Worm (Caenorhabditis elegans) whole organism, L4 larva: ENCODE measurements around the gene C28A5.6.
A peak's percentile ranks its signal among the peaks of the same experiment; 100 is the strongest.

Source experiments
- aly-2 ChIP-seq: sonication (generic microtip); optimal IDR thresholded peaks from 2 replicates; lab custom pipeline; 2018; ENCODE audit warnings: missing biosample characterization, missing genetic modification characterization
- ama-1 ChIP-seq: fragments of 150-350 bp; optimal IDR thresholded peaks from 2 replicates; lab custom pipeline; 2014; ENCODE audit warnings: inconsistent platforms, mixed read lengths
- ceh-28 ChIP-seq: fragments of 150-350 bp; optimal IDR thresholded peaks from 2 replicates; lab custom pipeline; 2014; ENCODE audit warnings: missing biosample characterization, missing genetic modification reagents, missing genetic modification characterization
- dmd-8 ChIP-seq: fragments of 200-800 bp; sonication (Bioruptor generic); IDR thresholded peaks from 2 replicates; pipeline ENCODE4 v1.3.6; 2022; ENCODE audit warnings: missing genetic modification characterization, missing compliant biosample characterization
- dmd-9 ChIP-seq: fragments of 200-800 bp; sonication (Bioruptor generic); IDR thresholded peaks from 2 replicates; pipeline ENCODE4 v1.3.6; 2022; ENCODE audit warnings: missing genetic modification reagents, missing genetic modification characterization, missing compliant biosample characterization
- fkh-10 ChIP-seq: fragments of 150-350 bp; optimal IDR thresholded peaks from 2 replicates; lab custom pipeline; 2014; ENCODE audit warnings: missing biosample characterization, missing genetic modification reagents, missing genetic modification characterization
- lin-15B ChIP-seq: fragments of 150-350 bp; sonication (generic microtip); optimal IDR thresholded peaks from 3 replicates; lab custom pipeline; 2014; ENCODE audit warnings: missing biosample characterization, missing genetic modification characterization
- lsy-2 ChIP-seq, 2 experiments: fragments of 150-350 bp in 1 of 2; sonication (generic microtip) in 1 of 2; optimal IDR thresholded peaks; 2 replicates each; lab custom pipeline; 2014 to 2017; ENCODE audit warnings: missing biosample characterization in 2 of 2, missing genetic modification characterization in 2 of 2
- madf-5 ChIP-seq, 2 experiments: fragments of 200-800 bp; sonication (Bioruptor generic); IDR thresholded peaks; 2 replicates each; pipeline ENCODE4 v1.3.6; 2022; ENCODE audit warnings: missing compliant biosample characterization in 2 of 2, missing genetic modification characterization in 2 of 2
- nhr-77 ChIP-seq: fragments of 150-350 bp; optimal IDR thresholded peaks from 2 replicates; lab custom pipeline; 2014; ENCODE audit warnings: missing biosample characterization, missing genetic modification characterization
- zip-2 ChIP-seq: fragments of 150-350 bp; optimal IDR thresholded peaks from 2 replicates; lab custom pipeline; 2014; ENCODE audit warnings: missing biosample characterization, missing genetic modification characterization

ce11 chrIII:4476806-4477205 lies 47.5 kb upstream of the C28A5.6 start:
- TF ChIP-seq nhr-77 (no peak), zip-2 (tag; lab: Kevin White, UChicago) (no peak), ceh-28 (tag; lab: Kevin White, UChicago) (no peak), ama-1 (lab: Kevin White, UChicago) (no peak), dmd-9 (no peak), aly-2 (tag; lab: Kevin White, UChicago) (no peak), madf-5 (GFP tag; IDR thresholded peaks at IDR 0.05; lab: Robert Waterston, UW) (0 out of 4 replicates have a peak, but pooled peaks of 1 of the 2 experiments have one; percentile 21), lsy-2 (tag; optimal IDR thresholded peaks at IDR 0.05; lab: Kevin White, UChicago) (no peak), lin-15B (tag; lab: Kevin White, UChicago) (no peak), fkh-10 (no peak), dmd-8 (GFP tag; lab: Robert Waterston, UW) (no peak)
